Worm (Caenorhabditis elegans) whole organism, L4 larva: Measurements from ENCODE around the gene clec-48.
A peak's percentile ranks its signal among the peaks of the same experiment; 100 is the strongest.

Experiments
- Y75B8A.6 ChIP-seq: fragments of 200-800 bp; sonication (Bioruptor generic); IDR thresholded peaks from 2 replicates; pipeline ENCODE4 v1.3.6; 2022; ENCODE audit warnings: missing genetic modification reagents, missing genetic modification characterization, missing compliant biosample characterization
- nhr-11 ChIP-seq: fragments of 150-350 bp; optimal IDR thresholded peaks from 2 replicates; lab custom pipeline; 2014; ENCODE audit warnings: missing biosample characterization, missing genetic modification characterization
- nhr-41 ChIP-seq: fragments of 200-800 bp; sonication (Bioruptor generic); IDR thresholded peaks from 2 replicates; pipeline ENCODE4 v1.3.6; 2022; ENCODE audit warnings: missing genetic modification reagents, missing genetic modification characterization, missing compliant biosample characterization
- skn-1 ChIP-seq: fragments of 150-350 bp; optimal IDR thresholded peaks from 2 replicates; lab custom pipeline; 2014; ENCODE audit warnings: missing biosample characterization, missing genetic modification characterization
- unc-62 ChIP-seq, 3 experiments: fragments of 150-350 bp in 1 of 3; sonication (generic microtip); optimal IDR thresholded peaks in 2 of 3; peaks in 1 of 3; 1 replicate in 1 of 3; 2 replicates in 2 of 3; lab custom pipeline; 2014 to 2017; ENCODE audit warnings: missing biosample characterization in 3 of 3, missing genetic modification characterization in 3 of 3, missing genetic modification reagents in 3 of 3, missing genotype in 1 of 3

- TF ChIP-seq nhr-41 (GFP tag; lab: Robert Waterston, UW), result no peak
- TF ChIP-seq Y75B8A.6, result no peak
- peak in 1 of 2 experiments; percentile 97 for TF ChIP-seq unc-62 (GFP tag; optimal IDR thresholded peaks at IDR 0.05 in 1 of 2; lab: Kevin White, UChicago)
- no peak for TF ChIP-seq unc-62 (tag; optimal IDR thresholded peaks at IDR 0.05; lab: Kevin White, UChicago)
- TF ChIP-seq skn-1, result no peak
- no peak for TF ChIP-seq nhr-11 (tag; lab: Kevin White, UChicago)
Observed at ce11 chrV:18109449-18109848, 48.4 kb upstream of the clec-48 start.
